Fruit fly (Drosophila melanogaster) whole organism, wandering third instar larva: ENCODE results near the gene Pkcdelta.
A peak's percentile ranks its signal among the peaks of the same experiment; 100 is the strongest.

Experiments used
- CG32264 ChIP-seq: fragments of 200-800 bp; sonication (Bioruptor generic); optimal IDR thresholded peaks from 2 replicates; lab custom pipeline; 2016; ENCODE audit warnings: missing biosample characterization, missing genetic modification characterization
- CG9705 ChIP-seq: fragments of 200-800 bp; sonication (Bioruptor generic); optimal IDR thresholded peaks from 2 replicates; lab custom pipeline; 2018; ENCODE audit warnings: missing biosample characterization, mild to moderate bottlenecking, missing genetic modification characterization
- CrebA ChIP-seq: fragments of 200-800 bp; sonication (Bioruptor generic); optimal IDR thresholded peaks from 2 replicates; lab custom pipeline; 2016; ENCODE audit warnings: missing biosample characterization, mild to moderate bottlenecking, missing genetic modification characterization, borderline replicate concordance
- Dif ChIP-seq: fragments of 200-275, 200-300 bp; sonication (Bioruptor generic); optimal IDR thresholded peaks from 2 replicates; lab custom pipeline; 2018; ENCODE audit warnings: missing biosample characterization, missing genetic modification characterization; ENCODE audit not compliant: partially characterized antibody
- GATAd ChIP-seq: sonication (Bioruptor generic); optimal IDR thresholded peaks from 2 replicates; lab custom pipeline; 2016; ENCODE audit warnings: missing biosample characterization, missing genetic modification characterization
- Hnf4 ChIP-seq: fragments of 200-800 bp; sonication (Bioruptor generic); optimal IDR thresholded peaks from 2 replicates; lab custom pipeline; 2016; ENCODE audit warnings: missing biosample characterization, mild to moderate bottlenecking, missing genetic modification characterization
- Hr78 ChIP-seq: fragments of >200 bp; optimal IDR thresholded peaks from 2 replicates; lab custom pipeline; 2017; ENCODE audit warnings: missing biosample characterization, missing genetic modification characterization
- Hr83 ChIP-seq: fragments of 200-300 bp; sonication (Bioruptor generic); optimal IDR thresholded peaks from 2 replicates; lab custom pipeline; 2016; ENCODE audit warnings: missing biosample characterization, mild to moderate bottlenecking, missing genetic modification characterization, moderate library complexity; ENCODE audit not compliant: poor library complexity, severe bottlenecking
- Jra ChIP-seq: sonication (Bioruptor generic); optimal IDR thresholded peaks from 2 replicates; lab custom pipeline; 2016; ENCODE audit warnings: missing biosample characterization, missing genetic modification characterization
- Mio ChIP-seq: sonication (Bioruptor generic); optimal IDR thresholded peaks from 2 replicates; lab custom pipeline; 2016; ENCODE audit warnings: missing biosample characterization, missing genetic modification characterization
- Myc ChIP-seq: fragments of >200 bp; optimal IDR thresholded peaks from 2 replicates; lab custom pipeline; 2017
- N ChIP-seq: fragments of >200 bp; optimal IDR thresholded peaks from 2 replicates; lab custom pipeline; 2018; ENCODE audit warnings: missing biosample characterization, missing external identifiers, missing genetic modification characterization
- OdsH ChIP-seq: fragments of 200-800 bp; sonication (Bioruptor generic); optimal IDR thresholded peaks from 2 replicates; lab custom pipeline; 2016; ENCODE audit warnings: missing biosample characterization, mild to moderate bottlenecking, missing genetic modification characterization
- Rel ChIP-seq, 2 experiments: fragments of 200-800 bp; sonication (Bioruptor generic) in 1 of 2; optimal IDR thresholded peaks; 2 replicates in 1 of 2; 3 replicates in 1 of 2; lab custom pipeline; 2016 to 2019; ENCODE audit warnings: mild to moderate bottlenecking in 2 of 2, missing biosample characterization in 2 of 2, missing genetic modification characterization in 2 of 2, moderate library complexity in 1 of 2
- Sp1 ChIP-seq: fragments of 200-800 bp; sonication (Bioruptor generic); optimal IDR thresholded peaks from 3 replicates; lab custom pipeline; 2019; ENCODE audit warnings: missing biosample characterization, mild to moderate bottlenecking, missing genetic modification characterization, moderate library complexity
- brk ChIP-seq: fragments of 200-800 bp; sonication (Bioruptor generic); optimal IDR thresholded peaks from 2 replicates; lab custom pipeline; 2016; ENCODE audit warnings: missing biosample characterization, mild to moderate bottlenecking, missing genetic modification characterization
- dsf ChIP-seq: sonication (Bioruptor generic); optimal IDR thresholded peaks from 2 replicates; lab custom pipeline; 2016; ENCODE audit warnings: missing biosample characterization, missing genetic modification characterization, borderline replicate concordance
- ey ChIP-seq: fragments of 200-800 bp; sonication (Bioruptor generic); optimal IDR thresholded peaks from 2 replicates; lab custom pipeline; 2016; ENCODE audit warnings: missing biosample characterization, missing genetic modification characterization
- foxo ChIP-seq, 2 experiments: fragments of 200-800 bp; sonication (Bioruptor generic); optimal IDR thresholded peaks; 2 replicates in 1 of 2; 3 replicates in 1 of 2; lab custom pipeline; 2016 to 2017; ENCODE audit warnings: missing biosample characterization in 2 of 2, missing genetic modification characterization in 2 of 2
- fru ChIP-seq: fragments of 200-800 bp; sonication (Bioruptor generic); optimal IDR thresholded peaks from 3 replicates; lab custom pipeline; 2016; ENCODE audit warnings: missing biosample characterization, mild to moderate bottlenecking, missing genetic modification characterization
- h ChIP-seq: fragments of 200-800 bp; sonication (Bioruptor generic); optimal IDR thresholded peaks from 3 replicates; lab custom pipeline; 2016; ENCODE audit warnings: missing biosample characterization, mild to moderate bottlenecking, missing genetic modification characterization
- jim ChIP-seq: fragments of 175-275, 200-325 bp; sonication (Bioruptor generic); optimal IDR thresholded peaks from 2 replicates; lab custom pipeline; 2016; ENCODE audit warnings: missing biosample characterization, mild to moderate bottlenecking, missing genetic modification characterization
- lola ChIP-seq: fragments of >200 bp; optimal IDR thresholded peaks from 2 replicates; lab custom pipeline; 2017; ENCODE audit warnings: missing biosample characterization, missing genetic modification characterization
- pan ChIP-seq: fragments of >200 bp; optimal IDR thresholded peaks from 2 replicates; lab custom pipeline; 2017
- psq ChIP-seq: fragments of 200-800 bp; sonication (Bioruptor generic); optimal IDR thresholded peaks from 3 replicates; lab custom pipeline; 2017; ENCODE audit warnings: missing biosample characterization, mild to moderate bottlenecking, missing genetic modification characterization, moderate library complexity
- rgr ChIP-seq: fragments of 200-800 bp; sonication (Bioruptor generic); optimal IDR thresholded peaks from 3 replicates; lab custom pipeline; 2016; ENCODE audit warnings: missing biosample characterization, mild to moderate bottlenecking, missing genetic modification characterization
- sage ChIP-seq: fragments of 200-800 bp; sonication (Bioruptor generic); optimal IDR thresholded peaks from 2 replicates; lab custom pipeline; 2016; ENCODE audit warnings: missing biosample characterization, mild to moderate bottlenecking, missing genetic modification characterization
- sv ChIP-seq: fragments of 200-800 bp; sonication (Bioruptor generic); optimal IDR thresholded peaks from 3 replicates; lab custom pipeline; 2016; ENCODE audit warnings: missing biosample characterization, missing genetic modification characterization
- tai ChIP-seq: sonication (Bioruptor generic); optimal IDR thresholded peaks from 2 replicates; lab custom pipeline; 2016; ENCODE audit warnings: missing biosample characterization, missing genetic modification characterization
- usp ChIP-seq: fragments of >200 bp; optimal IDR thresholded peaks from 2 replicates; lab custom pipeline; 2017; ENCODE audit warnings: missing biosample characterization, missing genetic modification characterization
- woc ChIP-seq: sonication (Bioruptor generic); optimal IDR thresholded peaks from 2 replicates; lab custom pipeline; 2016; ENCODE audit warnings: missing biosample characterization, mild to moderate bottlenecking, missing genetic modification characterization

The Pkcdelta gene

DNA sequence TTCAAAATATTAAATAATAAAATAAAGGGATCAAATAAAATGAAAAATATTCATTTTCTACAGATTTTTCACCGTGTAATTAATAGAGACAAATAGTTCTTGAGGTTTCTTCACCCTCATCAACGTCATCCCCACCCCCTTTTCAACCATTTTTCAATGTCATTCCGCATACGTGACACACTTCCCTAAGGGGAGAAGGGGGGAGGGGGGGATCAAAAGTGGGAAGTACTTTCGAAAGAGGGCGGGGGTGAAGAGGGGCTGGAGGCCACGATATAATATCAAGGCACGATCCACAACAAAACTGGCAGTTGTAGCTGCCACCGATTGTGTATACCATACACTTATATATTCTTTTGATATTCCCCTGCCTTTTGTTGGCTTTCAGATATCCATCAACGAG lies 2.6 kb downstream of the Pkcdelta start:
- TF ChIP-seq OdsH (GFP tag; lab: Kevin White, UChicago), result no peak

DNA sequence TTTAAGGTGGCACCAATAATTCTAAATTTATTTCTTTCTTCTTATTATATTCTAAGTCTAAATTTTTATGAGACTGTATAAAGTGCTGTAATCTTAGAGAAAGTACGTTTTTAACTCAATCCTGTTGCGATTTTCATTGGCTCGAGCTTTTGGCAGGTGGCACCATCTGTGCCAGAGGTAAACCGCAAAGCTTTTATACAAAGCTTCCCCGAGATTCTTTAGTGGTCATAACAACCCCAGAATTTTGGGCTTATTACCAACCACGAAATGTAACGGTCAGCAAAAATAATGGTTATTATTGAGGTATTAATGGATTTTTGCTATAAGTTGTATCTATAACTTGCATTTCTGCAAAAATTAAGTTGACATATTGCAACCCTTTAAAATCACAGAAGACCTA lies 5.1 kb downstream of the Pkcdelta start:
- TF ChIP-seq Dif (GFP tag; lab: Kevin White, UChicago) (no peak), CG32264 (GFP tag; lab: Kevin White, UChicago) (no peak), jim (GFP tag; lab: Kevin White, UChicago) (no peak), Sp1 (GFP tag; lab: Kevin White, UChicago) (no peak), usp (no peak), psq (GFP tag; lab: Kevin White, UChicago) (no peak), lola (GFP tag; lab: Kevin White, UChicago) (no peak), tai (GFP tag; lab: Kevin White, UChicago) (no peak), Rel (GFP tag; optimal IDR thresholded peaks at IDR 0.05; lab: Kevin White, UChicago) (no peak), Rel (tag; optimal IDR thresholded peaks at IDR 0.05; lab: Kevin White, UChicago) (no peak), OdsH (GFP tag; lab: Kevin White, UChicago) (no peak), woc (GFP tag; lab: Kevin White, UChicago) (no peak), fru (GFP tag; lab: Kevin White, UChicago) (no peak), Mio (GFP tag; lab: Kevin White, UChicago) (no peak), CrebA (GFP tag; lab: Kevin White, UChicago) (no peak), CG9705 (GFP tag; lab: Kevin White, UChicago) (no peak), Hr78 (GFP tag; lab: Kevin White, UChicago) (no peak)
- TF ChIP-seq, all 38 proteins: peak for 0

DNA sequence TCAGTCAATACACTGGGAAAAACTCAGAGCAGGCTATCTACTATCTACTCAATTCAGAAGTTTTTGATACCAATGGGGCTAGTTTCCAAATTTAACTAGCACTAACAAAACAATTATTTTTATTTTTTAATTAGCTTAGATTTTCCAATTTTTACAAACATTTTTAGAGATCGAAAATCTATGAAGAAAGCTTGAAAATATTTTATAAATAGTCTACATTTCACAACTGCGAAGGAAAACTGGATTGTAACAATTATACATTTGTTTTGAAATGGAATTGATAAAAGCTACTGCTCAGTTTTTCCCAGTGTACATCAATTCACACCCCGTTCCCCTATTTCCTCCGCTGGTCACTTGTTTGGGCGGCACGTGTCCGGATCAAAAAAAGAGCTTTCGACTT lies 15.8 kb downstream of the Pkcdelta start:
- TF ChIP-seq pan (no peak), brk (GFP tag; lab: Kevin White, UChicago) (no peak), CG9705 (GFP tag; lab: Kevin White, UChicago) (no peak), lola (GFP tag; lab: Kevin White, UChicago) (no peak), Rel (GFP tag; optimal IDR thresholded peaks at IDR 0.05; lab: Kevin White, UChicago) (no peak), Rel (tag; optimal IDR thresholded peaks at IDR 0.05; lab: Kevin White, UChicago) (no peak), Hr78 (GFP tag; lab: Kevin White, UChicago) (no peak), Mio (GFP tag; lab: Kevin White, UChicago) (no peak), OdsH (GFP tag; lab: Kevin White, UChicago) (no peak), GATAd (no peak), foxo (GFP tag; optimal IDR thresholded peaks at IDR 0.05; lab: Kevin White, UChicago) (no peak), psq (GFP tag; lab: Kevin White, UChicago) (no peak), Hr83 (no peak), tai (GFP tag; lab: Kevin White, UChicago) (no peak), rgr (GFP tag; lab: Kevin White, UChicago) (no peak)

DNA sequence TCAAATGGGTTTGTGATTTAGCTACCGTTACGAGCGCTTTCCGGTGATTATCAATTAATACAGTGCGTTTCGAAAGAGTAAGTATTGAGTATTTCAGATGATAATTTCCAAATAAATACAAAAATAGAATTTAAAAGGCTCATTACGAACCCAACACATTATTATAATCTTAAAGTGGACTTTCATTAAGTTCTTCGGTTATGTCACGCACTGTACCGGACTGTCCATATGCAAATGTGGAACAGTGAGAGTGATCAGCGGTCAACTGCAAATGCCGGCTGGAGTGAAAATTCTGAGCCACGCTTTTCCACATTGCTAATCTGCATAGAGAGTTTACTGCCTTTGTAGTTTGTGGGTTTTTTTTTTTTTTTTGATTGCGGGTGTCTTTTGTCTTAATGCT lies 21.7 kb downstream of the Pkcdelta start:
- TF ChIP-seq Myc (lab: Kevin White, UChicago) (no peak), rgr (GFP tag; lab: Kevin White, UChicago) (no peak), pan (no peak), sv (no peak), sage (GFP tag; lab: Kevin White, UChicago) (no peak), ey (GFP tag; lab: Kevin White, UChicago) (no peak), h (GFP tag; lab: Kevin White, UChicago) (no peak), OdsH (GFP tag; lab: Kevin White, UChicago) (no peak), fru (GFP tag; lab: Kevin White, UChicago) (no peak)

DNA sequence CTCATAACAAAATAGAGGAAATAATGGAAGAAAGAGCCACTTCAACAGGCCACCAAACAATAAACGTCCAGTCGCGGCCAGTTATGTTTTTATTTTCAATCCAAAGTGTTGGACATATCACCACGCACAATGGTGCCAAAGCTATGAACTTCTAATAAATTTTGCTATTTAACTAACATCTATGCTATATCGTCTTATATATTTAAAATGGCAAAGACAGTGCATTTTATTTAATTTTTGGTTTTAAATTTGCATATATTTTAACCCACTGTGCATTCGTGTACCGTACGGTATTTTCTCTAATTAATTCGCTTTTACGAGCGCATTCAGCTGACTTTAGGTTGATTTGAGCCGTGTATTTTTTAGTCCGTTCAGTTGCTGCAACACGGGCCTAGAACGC lies 22.3 kb downstream of the Pkcdelta start, which contains the start of gene CG15927:
CG15927 (plus strand) TSS at position 372 of the 400 bp plus-strand sequence.
- peak; percentile 40 for TF ChIP-seq sv
- TF ChIP-seq Sp1 (GFP tag; lab: Kevin White, UChicago), result no peak

DNA sequence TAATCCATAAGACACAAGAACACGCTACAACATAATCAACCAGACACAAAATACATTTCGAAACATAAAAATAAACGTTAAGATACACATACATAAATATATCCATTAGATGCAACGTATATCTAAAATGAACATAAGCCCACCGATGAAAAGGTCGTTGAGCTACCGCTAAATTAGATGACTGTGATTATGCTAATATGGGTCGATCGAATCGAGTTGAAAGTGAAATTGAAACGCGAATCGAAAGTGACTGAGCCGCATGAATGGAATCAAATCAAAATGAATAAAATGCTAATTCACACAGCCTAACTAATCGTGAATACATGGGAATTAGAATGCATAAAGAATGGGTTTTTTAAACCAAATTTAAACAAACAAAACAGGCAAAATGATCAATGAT lies 23.9 kb downstream of the Pkcdelta start:
- TF ChIP-seq psq (GFP tag; lab: Kevin White, UChicago), result no peak
- no peak for TF ChIP-seq GATAd
- TF ChIP-seq pan, result no peak
- no peak for TF ChIP-seq N (GFP tag; lab: Kevin White, UChicago)
- TF ChIP-seq Sp1 (GFP tag; lab: Kevin White, UChicago), result no peak
- no peak for TF ChIP-seq CG9705 (GFP tag; lab: Kevin White, UChicago)
- TF ChIP-seq Jra (GFP tag; lab: Kevin White, UChicago), result no peak
- TF ChIP-seq dsf, result no peak
- no peak for TF ChIP-seq jim (GFP tag; lab: Kevin White, UChicago)
- TF ChIP-seq Hnf4 (GFP tag; lab: Kevin White, UChicago), result no peak
- no peak for TF ChIP-seq lola (GFP tag; lab: Kevin White, UChicago)
- TF ChIP-seq sage (GFP tag; lab: Kevin White, UChicago), result no peak
- no peak for TF ChIP-seq CrebA (GFP tag; lab: Kevin White, UChicago)
- no peak for TF ChIP-seq Myc (lab: Kevin White, UChicago)
- TF ChIP-seq foxo (GFP tag; optimal IDR thresholded peaks at IDR 0.05; lab: Kevin White, UChicago), result no peak
